Worm (Caenorhabditis elegans): ENCODE data around the gene pygl-1.
"Not testable (repeated sequence)": the region's sequence is repeated elsewhere in the genome, so short reads cannot be mapped to it uniquely, and the experiment has no call there.

ce11 chrV:3597052-3597451 is 18.2 kb downstream of the pygl-1 start, which contains the start of gene srh-212:
- TF ChIP-seq unc-55 (GFP tag; optimal IDR thresholded peaks at IDR 0.05); ZK546.5 (tag; optimal IDR thresholded peaks at IDR 0.05): not testable (repeated sequence)
